Worm (Caenorhabditis elegans): Measurements from ENCODE around the gene pqbp-1.1.

- TF ChIP-seq klf-2 (GFP tag; conservative IDR thresholded peaks at IDR 0.05) (no peak), flt-1 (GFP tag; IDR thresholded peaks at IDR 0.05) (no peak), ztf-23 (GFP tag; IDR thresholded peaks at IDR 0.05) (no peak), tab-1 (GFP tag; IDR thresholded peaks at IDR 0.05) (no peak), ref-1 (GFP tag; conservative IDR thresholded peaks at IDR 0.05) (no peak), cog-1 (tag; optimal IDR thresholded peaks at IDR 0.05) (no peak), med-1 (GFP tag; optimal IDR thresholded peaks at IDR 0.05; ENCODE audit: insufficient read depth) (no peak)
Observed at ce11 chrIV:264182-264709, 2.8 kb upstream of the pqbp-1.1 start, which contains the start of gene pat-6.

Data from whole organism, midembryonic.